Worm (Caenorhabditis elegans) whole organism, L1 larva: ENCODE data around the gene K08E4.7.

Source experiments
- jun-1 ChIP-seq: fragments of 150-350 bp; optimal IDR thresholded peaks from 2 replicates; lab custom pipeline; 2014; ENCODE audit warnings: missing biosample characterization, missing genetic modification reagents, missing genetic modification characterization
- nhr-237 ChIP-seq: fragments of 150-350 bp; optimal IDR thresholded peaks from 2 replicates; lab custom pipeline; 2014; ENCODE audit warnings: missing biosample characterization, missing genetic modification characterization
- zip-4 ChIP-seq: fragments of 200-800 bp; sonication (Bioruptor generic); optimal IDR thresholded peaks from 2 replicates; lab custom pipeline; 2018; ENCODE audit warnings: mild to moderate bottlenecking, missing genetic modification characterization, moderate library complexity, missing compliant biosample characterization

DNA sequence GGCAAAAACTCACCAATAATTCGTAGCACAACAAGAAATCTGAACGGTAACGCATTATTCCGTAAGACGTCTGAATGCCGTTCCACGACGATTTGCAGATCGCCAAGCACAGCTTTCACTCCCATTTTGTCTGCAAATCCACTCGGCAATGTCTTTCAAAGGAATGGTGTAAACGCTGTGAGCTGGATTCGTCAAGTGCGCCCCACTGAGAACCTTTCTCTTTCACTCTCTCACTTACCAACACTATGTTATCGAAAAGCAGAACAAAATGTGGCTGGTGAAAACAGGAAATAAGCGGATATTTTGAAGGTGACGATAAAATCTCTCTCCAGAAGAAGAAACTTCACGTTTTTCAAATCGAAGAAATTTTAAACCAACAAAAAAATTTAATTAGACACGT is 13.3 kb downstream of the K08E4.7 start:
- no peak for TF ChIP-seq jun-1 (tag; lab: Kevin White, UChicago)
- TF ChIP-seq nhr-237 = no peak
- TF ChIP-seq zip-4 (GFP tag; lab: Kevin White, UChicago) = no peak
